Fruit fly (Drosophila melanogaster): ENCODE data around the gene CG1307.
A peak's percentile ranks its signal among the peaks of the same experiment; 100 is the strongest.

CG1307 gene

DNA sequence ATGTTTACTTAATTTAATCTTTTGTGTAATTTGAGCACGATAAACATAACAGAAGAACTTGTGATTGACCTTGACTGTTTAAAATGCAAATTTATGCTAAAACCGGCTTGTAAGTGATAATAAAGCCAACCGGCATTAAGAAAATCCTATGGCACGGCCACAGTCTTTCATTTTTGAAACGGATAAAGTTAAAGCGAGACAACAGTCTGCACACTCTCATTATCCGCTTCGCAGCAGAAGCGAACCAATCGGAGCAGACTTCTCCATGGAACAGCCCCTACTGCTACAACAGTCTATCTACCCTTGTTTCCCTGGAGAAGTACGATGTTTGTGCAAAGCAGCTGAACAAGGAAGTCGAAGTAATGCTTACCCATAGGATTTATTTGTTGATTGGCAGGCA lies 25.9 kb upstream of the CG1307 start:
- TF ChIP-seq Dll (optimal IDR thresholded peaks at IDR 0.05), result no peak
- TF ChIP-seq usp (GFP tag; optimal IDR thresholded peaks at IDR 0.05), result no peak
- no peak for TF ChIP-seq pan (optimal IDR thresholded peaks at IDR 0.05)
- TF ChIP-seq psq (optimal IDR thresholded peaks at IDR 0.05), result no peak

- TF ChIP-seq CG8478 (optimal IDR thresholded peaks at IDR 0.05), result peak; percentile 89
- peak in 1 of 2 experiments; percentile 16 for TF ChIP-seq EcR (GFP tag; optimal IDR thresholded peaks at IDR 0.05)
- no peak for TF ChIP-seq pan (optimal IDR thresholded peaks at IDR 0.05)
- TF ChIP-seq Dll (optimal IDR thresholded peaks at IDR 0.05), result no peak
These were observed 21.2 kb upstream of the CG1307 start, which contains the start of gene lab for dm6 chr3R:6678480-6678879. Gene lab (minus strand): TSS chr3R:6678590.

DNA sequence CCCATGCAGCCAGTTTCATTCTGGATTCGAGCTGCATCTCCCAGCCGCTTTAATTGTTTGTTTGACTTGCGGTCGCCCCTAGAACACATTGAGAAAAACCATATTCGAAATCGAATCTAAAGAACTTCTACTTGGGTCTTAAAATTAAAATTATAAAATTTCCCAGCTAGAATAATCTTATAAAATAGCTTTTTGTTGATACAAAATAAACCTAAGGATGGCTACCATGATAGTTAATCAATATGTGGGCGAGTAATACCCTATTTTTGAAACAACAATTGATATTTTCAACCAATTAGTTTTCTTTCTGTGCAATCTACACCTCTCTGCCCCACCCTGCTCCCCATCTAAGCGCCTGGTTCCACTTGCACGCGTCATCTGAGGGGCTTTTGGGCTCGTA lies 17.3 kb upstream of the CG1307 start:
- TF ChIP-seq Dll (optimal IDR thresholded peaks at IDR 0.05) (no peak), pan (optimal IDR thresholded peaks at IDR 0.05) (no peak), EcR (GFP tag; optimal IDR thresholded peaks at IDR 0.05) (no peak), usp (GFP tag; optimal IDR thresholded peaks at IDR 0.05) (no peak), psq (optimal IDR thresholded peaks at IDR 0.05) (no peak), CG8478 (optimal IDR thresholded peaks at IDR 0.05) (no peak)

- TF ChIP-seq EcR (GFP tag; optimal IDR thresholded peaks at IDR 0.05), result no peak
- no peak for TF ChIP-seq Dll (optimal IDR thresholded peaks at IDR 0.05)
- no peak for TF ChIP-seq usp (GFP tag; optimal IDR thresholded peaks at IDR 0.05)
- TF ChIP-seq pan (optimal IDR thresholded peaks at IDR 0.05), result no peak
- no peak for TF ChIP-seq CG8478 (optimal IDR thresholded peaks at IDR 0.05)
These were observed 15.2 kb upstream of the CG1307 start for dm6 chr3R:6672303-6673007.

dm6 chr3R:6668234-6668633 lies 11.0 kb upstream of the CG1307 start:
- TF ChIP-seq psq (optimal IDR thresholded peaks at IDR 0.05), result no peak
- no peak for TF ChIP-seq pan (optimal IDR thresholded peaks at IDR 0.05)
- TF ChIP-seq Dll (optimal IDR thresholded peaks at IDR 0.05), result no peak
- TF ChIP-seq EcR (GFP tag; optimal IDR thresholded peaks at IDR 0.05), result no peak
- no peak for TF ChIP-seq usp (GFP tag; optimal IDR thresholded peaks at IDR 0.05)
- TF ChIP-seq CG8478 (optimal IDR thresholded peaks at IDR 0.05), result no peak

DNA sequence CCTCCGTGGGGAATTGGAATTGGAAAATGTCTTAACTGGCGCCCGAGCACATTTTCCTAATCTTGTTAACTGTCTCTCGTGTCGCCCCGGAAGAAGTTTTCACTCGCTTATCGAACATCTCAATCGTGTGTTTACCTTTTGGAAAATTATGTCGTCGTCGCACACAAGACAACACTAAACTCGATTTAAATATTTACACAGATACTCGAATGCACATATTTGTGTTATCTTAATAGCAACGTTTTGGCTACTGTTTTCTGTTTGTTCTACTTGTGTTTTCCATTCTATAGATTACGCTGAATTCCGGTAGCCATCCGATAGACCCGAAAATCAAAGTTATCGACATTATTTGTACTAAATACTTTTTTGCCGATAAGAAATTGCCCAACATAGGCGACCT lies 10.0 kb upstream of the CG1307 start:
- TF ChIP-seq usp (GFP tag; optimal IDR thresholded peaks at IDR 0.05) (no peak), Dll (optimal IDR thresholded peaks at IDR 0.05) (no peak), CG8478 (optimal IDR thresholded peaks at IDR 0.05) (no peak)

- no peak for TF ChIP-seq CG8478 (optimal IDR thresholded peaks at IDR 0.05)
- no peak for TF ChIP-seq EcR (GFP tag; optimal IDR thresholded peaks at IDR 0.05)
- TF ChIP-seq Dll (optimal IDR thresholded peaks at IDR 0.05), result no peak
These were observed 7.9 kb upstream of the CG1307 start for dm6 chr3R:6665117-6665654.

DNA sequence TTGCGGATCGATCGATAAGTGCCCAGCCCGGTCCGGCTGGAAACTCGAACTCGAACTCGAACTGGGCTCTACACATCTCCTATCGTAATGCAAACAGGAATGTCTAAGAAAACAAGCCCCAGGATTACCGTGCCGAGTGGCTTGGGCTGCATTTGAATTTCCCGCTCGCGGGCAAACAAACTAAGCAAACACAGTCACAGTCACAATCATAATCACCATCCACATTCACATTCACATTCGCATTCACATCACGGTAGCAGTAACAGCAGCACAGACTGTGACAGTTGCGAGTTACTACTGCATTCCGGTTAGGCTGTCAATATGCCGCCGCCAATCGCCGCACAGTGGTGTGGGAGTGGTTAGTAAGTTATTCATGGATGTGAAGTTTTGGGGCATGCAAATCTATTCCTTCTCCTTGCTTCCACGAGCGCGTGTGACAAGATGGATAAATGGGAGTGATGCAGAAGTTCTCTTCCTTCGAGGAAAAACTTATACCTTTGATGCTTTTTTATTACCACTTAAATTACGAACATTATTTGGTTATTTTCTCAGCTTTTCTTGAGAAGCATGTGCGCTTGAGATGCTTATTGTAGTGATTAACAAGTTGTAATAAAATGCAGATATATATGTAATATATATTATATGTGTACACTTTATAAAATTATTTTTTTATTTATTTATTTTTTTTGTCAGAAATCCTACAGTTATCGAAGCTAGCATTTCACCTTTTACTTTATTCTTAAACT lies 7.3 kb upstream of the CG1307 start:
- TF ChIP-seq psq (optimal IDR thresholded peaks at IDR 0.05) (no peak), CG8478 (optimal IDR thresholded peaks at IDR 0.05) (no peak), EcR (GFP tag; optimal IDR thresholded peaks at IDR 0.05) (no peak), pan (optimal IDR thresholded peaks at IDR 0.05) (no peak), Dll (optimal IDR thresholded peaks at IDR 0.05) (no peak), usp (GFP tag; optimal IDR thresholded peaks at IDR 0.05) (no peak)

DNA sequence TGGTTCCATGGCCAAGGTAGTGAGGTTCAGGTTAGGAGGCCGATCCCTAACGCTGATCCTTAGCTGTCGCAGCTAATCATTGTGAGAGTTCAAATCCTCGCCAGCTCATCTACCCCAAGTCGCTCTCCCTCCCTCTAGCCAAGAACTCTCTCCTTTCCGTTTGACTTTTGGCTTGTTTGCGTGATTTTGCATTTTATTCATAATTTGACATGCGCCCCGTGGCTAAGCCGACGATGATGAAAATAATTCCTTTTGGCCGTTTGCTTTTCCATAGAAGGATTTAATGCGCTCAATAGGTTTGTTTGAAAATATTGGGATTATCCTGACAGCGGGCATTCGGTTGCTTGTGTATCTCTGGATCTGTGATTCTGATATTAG lies 6.0 kb upstream of the CG1307 start:
- TF ChIP-seq psq (optimal IDR thresholded peaks at IDR 0.05) (no peak), CG8478 (optimal IDR thresholded peaks at IDR 0.05) (no peak), pan (optimal IDR thresholded peaks at IDR 0.05) (no peak), usp (GFP tag; optimal IDR thresholded peaks at IDR 0.05) (no peak), Dll (optimal IDR thresholded peaks at IDR 0.05) (no peak), EcR (GFP tag; optimal IDR thresholded peaks at IDR 0.05) (no peak)

DNA sequence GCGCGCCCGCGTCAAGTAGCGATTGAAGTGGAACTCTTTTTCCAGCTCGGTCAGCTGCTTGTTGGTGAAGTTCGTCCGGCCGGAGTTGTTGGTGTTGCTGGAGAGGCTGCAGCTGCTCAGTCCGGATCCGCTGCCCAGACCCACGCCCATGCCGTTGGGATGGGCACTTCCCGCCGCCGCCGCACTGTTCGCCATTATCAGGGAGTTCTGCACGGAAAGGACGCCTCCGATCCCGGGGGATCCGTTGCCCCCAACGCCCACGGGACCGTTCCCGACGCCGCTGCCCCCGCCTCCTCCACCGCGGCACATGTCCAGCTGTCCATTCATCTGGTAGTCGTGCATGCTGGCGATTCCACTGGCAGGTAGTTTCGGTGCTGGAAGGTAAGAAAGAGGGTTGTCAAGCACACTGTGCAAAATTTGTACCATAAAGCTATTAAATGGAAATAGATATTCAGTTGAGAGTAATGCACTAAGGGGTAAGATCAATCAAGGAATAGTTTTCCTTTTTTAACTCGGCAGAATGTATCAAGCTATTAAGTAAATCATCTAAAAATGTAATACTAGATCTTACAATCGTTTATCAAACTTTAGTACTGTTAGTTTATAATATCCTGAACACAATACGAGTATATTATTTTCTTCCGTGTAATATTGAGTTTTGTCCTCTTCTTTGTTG lies 5.5 kb upstream of the CG1307 start:
- TF ChIP-seq psq (optimal IDR thresholded peaks at IDR 0.05) (no peak), pan (optimal IDR thresholded peaks at IDR 0.05) (no peak), CG8478 (optimal IDR thresholded peaks at IDR 0.05) (no peak), usp (GFP tag; optimal IDR thresholded peaks at IDR 0.05) (no peak), Dll (optimal IDR thresholded peaks at IDR 0.05) (no peak), EcR (GFP tag; optimal IDR thresholded peaks at IDR 0.05) (no peak)

DNA sequence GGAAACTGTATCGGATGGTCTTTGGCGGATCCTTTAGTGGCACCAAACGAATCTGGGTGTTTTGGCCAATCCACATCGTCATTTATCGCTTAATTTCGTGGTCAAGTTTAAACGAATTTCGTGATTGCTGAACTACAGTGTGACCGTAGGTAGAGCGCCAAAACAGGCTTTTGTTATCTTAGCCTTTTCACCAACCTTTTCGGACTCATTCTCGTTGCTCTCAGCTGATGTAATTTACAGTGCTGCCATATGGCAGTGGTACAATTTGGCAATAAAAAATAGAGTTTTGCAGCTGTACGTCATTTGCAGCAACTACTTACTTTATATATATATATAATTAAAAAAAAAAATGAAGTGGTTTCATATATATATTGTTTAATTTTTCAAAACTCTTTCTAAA lies 2.7 kb upstream of the CG1307 start, which contains the start of gene agt:
agt (minus strand) TSS at position 160 of the 400 bp plus-strand sequence.
- TF ChIP-seq usp (GFP tag; optimal IDR thresholded peaks at IDR 0.05) (no peak), psq (optimal IDR thresholded peaks at IDR 0.05) (no peak), CG8478 (optimal IDR thresholded peaks at IDR 0.05) (no peak), pan (optimal IDR thresholded peaks at IDR 0.05) (no peak), Dll (optimal IDR thresholded peaks at IDR 0.05) (no peak), EcR (GFP tag; optimal IDR thresholded peaks at IDR 0.05) (no peak)

DNA sequence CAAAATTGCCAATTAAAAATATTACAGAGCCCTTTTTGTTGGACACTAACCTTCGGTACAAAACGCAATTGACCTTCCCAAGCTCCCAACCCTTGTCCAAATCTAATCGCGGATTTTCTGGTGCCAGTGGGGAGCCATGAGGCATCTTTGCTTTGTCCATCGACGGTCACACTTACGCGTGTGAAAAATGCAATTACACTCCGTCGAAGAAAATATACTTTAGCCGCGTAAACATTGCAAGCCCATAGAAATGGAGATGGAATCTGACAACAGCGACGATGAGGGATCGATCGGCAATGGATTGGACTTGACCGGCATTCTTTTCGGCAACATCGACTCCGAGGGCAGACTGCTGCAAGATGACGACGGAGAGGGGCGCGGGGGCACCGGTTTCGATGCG lies 10.5 kb downstream of the CG1307 start, which contains the start of gene Taf1:
Taf1 (plus strand) TSS at position 150 of the 400 bp plus-strand sequence.
- TF ChIP-seq EcR (GFP tag; optimal IDR thresholded peaks at IDR 0.05), result no peak
- TF ChIP-seq psq (optimal IDR thresholded peaks at IDR 0.05), result no peak
- no peak for TF ChIP-seq usp (GFP tag; optimal IDR thresholded peaks at IDR 0.05)
- TF ChIP-seq pan (optimal IDR thresholded peaks at IDR 0.05), result no peak
- no peak for TF ChIP-seq CG8478 (optimal IDR thresholded peaks at IDR 0.05)
- TF ChIP-seq Dll (optimal IDR thresholded peaks at IDR 0.05), result no peak
